Worm (Caenorhabditis elegans): ENCODE results near the gene C17F4.8.

- TF ChIP-seq lsy-2 (tag; optimal IDR thresholded peaks at IDR 0.05) = no peak
- no peak for TF ChIP-seq nhr-47 (tag; optimal IDR thresholded peaks at IDR 0.05)
Measured at ce11 chrII:3234725-3235124, at the start of gene C17F4.8.

Measured in whole organism, L1 larva.